Worm (Caenorhabditis elegans) whole organism, L4/young adult: Measurements from ENCODE around the gene F56D2.3.

ENCODE experiments used
- W03F9.2 ChIP-seq: fragments of 150-350 bp; optimal IDR thresholded peaks from 2 replicates; lab custom pipeline; 2014; ENCODE audit warnings: missing biosample characterization, missing genetic modification characterization
- him-1 ChIP-seq: sonication (generic microtip); optimal IDR thresholded peaks from 2 replicates; lab custom pipeline; 2016; ENCODE audit warnings: missing genotype, missing genetic modification reagents, missing genetic modification characterization, missing compliant biosample characterization

DNA sequence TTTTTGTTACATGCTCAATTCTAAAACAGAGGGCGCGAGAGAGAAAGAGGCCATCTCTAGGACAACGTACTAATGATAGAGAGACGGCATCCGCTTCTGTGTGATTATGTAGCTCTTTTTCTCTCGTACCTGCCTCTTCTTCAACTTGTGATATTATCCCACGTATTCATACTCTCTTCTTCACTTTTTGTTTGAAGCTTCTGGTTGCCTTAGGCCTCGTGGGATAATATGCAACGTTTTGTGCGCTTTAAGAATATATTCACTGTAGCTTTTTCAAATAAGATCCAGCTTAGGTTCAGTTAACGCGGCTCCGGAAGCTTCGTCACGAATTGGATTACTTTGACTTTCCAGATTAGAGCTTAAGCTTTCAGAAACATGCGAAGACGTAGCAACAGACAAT, 2.0 kb upstream of the F56D2.3 start, which contains the start of the genes F56D2.8 and uev-2:
- no peak for TF ChIP-seq W03F9.2 (tag; lab: Kevin White, UChicago)
- TF ChIP-seq him-1 (tag; lab: Kevin White, UChicago): no peak
